Fruit fly (Drosophila melanogaster) S2 (cell line): ENCODE data around the gene CG11655.
A peak's percentile ranks its signal among the peaks of the same experiment; 100 is the strongest.

Experiments used
- CG8478 ChIP-seq: fragments of >200 bp; optimal IDR thresholded peaks from 2 replicates; lab custom pipeline; 2018
- CTCF ChIP-seq, 2 experiments: fragments of >200 bp; optimal IDR thresholded peaks; 2 replicates each; lab custom pipeline; 2018

DNA sequence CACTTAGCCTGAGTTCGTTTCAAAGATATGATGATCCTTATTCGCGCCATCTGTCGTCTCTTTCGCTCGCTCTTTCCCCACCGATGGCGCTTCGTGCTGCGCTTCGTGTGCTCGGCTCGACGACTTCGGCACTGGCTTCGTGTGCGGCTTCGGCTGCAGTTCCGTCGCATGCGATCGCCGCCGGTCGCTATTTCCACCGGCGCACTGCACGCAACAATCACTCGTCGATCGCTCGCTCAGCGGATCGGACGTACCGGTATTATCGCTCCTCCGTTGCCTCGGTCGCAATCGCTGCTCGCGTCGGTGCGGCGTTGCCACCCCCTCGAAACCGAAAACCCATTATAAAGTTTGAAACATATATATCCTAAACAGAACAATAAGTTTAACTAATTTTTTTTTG, 45.5 kb downstream of the CG11655 start:
- TF ChIP-seq CG8478 (lab: Kevin White, UChicago) = no peak
- TF ChIP-seq CTCF (optimal IDR thresholded peaks at IDR 0.05; lab: Kevin White, UChicago) = peak; percentile 45 to 64
